Worm (Caenorhabditis elegans): ENCODE measurements around the gene T25D10.1.

Gene T25D10.1

DNA sequence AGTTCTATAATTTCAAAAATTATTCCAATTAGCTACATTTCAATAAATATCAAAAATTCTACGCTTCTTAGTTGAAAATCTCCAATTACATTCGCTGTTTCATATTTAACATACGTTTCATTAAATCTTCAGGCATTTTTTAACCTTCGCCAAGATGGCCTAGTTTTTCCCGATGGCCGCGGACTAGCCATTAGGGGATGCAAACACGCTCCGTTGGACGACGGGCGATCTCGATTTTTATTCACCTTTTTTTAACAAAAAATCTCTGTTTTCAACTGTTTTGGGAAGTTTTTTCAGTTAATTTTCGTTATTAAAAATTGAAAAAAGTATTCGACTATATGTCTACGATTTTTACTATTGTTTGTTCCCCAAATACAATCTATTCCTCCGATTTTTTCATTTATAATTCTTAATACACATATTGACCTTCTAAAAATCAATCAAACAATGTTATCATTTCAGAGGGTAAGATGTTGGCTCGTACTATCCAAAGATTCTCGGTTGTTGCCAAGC is 20.0 kb upstream of the T25D10.1 start, which contains the start of gene F58F12.1 (continued):
- TF ChIP-seq ama-1 (optimal IDR thresholded peaks at IDR 0.05) = no peak
- TF ChIP-seq ceh-9 (tag; optimal IDR thresholded peaks at IDR 0.05) = no peak
- peak; percentile 26 for TF ChIP-seq nfya-1 (tag; optimal IDR thresholded peaks at IDR 0.05)
- no peak for TF ChIP-seq ceh-48 (tag; optimal IDR thresholded peaks at IDR 0.05)
- peak; percentile 93 for TF ChIP-seq ceh-31 (tag; optimal IDR thresholded peaks at IDR 0.05)
- peak; percentile 14 for TF ChIP-seq unc-86 (tag; optimal IDR thresholded peaks at IDR 0.05)
- TF ChIP-seq zip-5 (tag; optimal IDR thresholded peaks at IDR 0.05) = peak; percentile 44
- no peak for TF ChIP-seq elt-4 (tag; optimal IDR thresholded peaks at IDR 0.05)
- TF ChIP-seq pat-9 (tag; optimal IDR thresholded peaks at IDR 0.05) = no peak
- no peak for TF ChIP-seq unc-42 (tag; optimal IDR thresholded peaks at IDR 0.05)
- no peak for TF ChIP-seq fkh-10 (GFP tag; optimal IDR thresholded peaks at IDR 0.05)

- TF ChIP-seq sdc-2 (tag; optimal IDR thresholded peaks at IDR 0.05) = no peak
- TF ChIP-seq pax-1 (tag; optimal IDR thresholded peaks at IDR 0.05) = no peak
- TF ChIP-seq ceh-34 (tag; optimal IDR thresholded peaks at IDR 0.05) = no peak
- no peak for TF ChIP-seq ttx-3 (tag; optimal IDR thresholded peaks at IDR 0.05)
- no peak for TF ChIP-seq tbx-7 (tag; optimal IDR thresholded peaks at IDR 0.05)
Measured at ce11 chrII:6386467-6386866, 16.7 kb upstream of the T25D10.1 start, which contains the start of gene F58F12.4. TSS of gene F58F12.4 (plus strand) at chrII:6386767.

ce11 chrII:6387937-6388336 is 15.3 kb upstream of the T25D10.1 start, which contains the start of gene F58F12.2:
TSS of gene F58F12.2 (minus strand) at chrII:6388037.
- TF ChIP-seq ets-4 (tag; optimal IDR thresholded peaks at IDR 0.05) (no peak), madf-2 (tag; optimal IDR thresholded peaks at IDR 0.05) (no peak), sox-2 (GFP tag; IDR thresholded peaks at IDR 0.05) (no peak), gmeb-2 (tag; optimal IDR thresholded peaks at IDR 0.05) (no peak), ceh-14 (tag; optimal IDR thresholded peaks at IDR 0.05) (no peak), tbx-2 (tag; optimal IDR thresholded peaks at IDR 0.05) (no peak)

ce11 chrII:6391195-6391594 is 12.0 kb upstream of the T25D10.1 start, which contains the start of gene F58F12.3:
TSS of gene F58F12.3 (minus strand) at chrII:6391295.
- TF ChIP-seq dmd-4 (tag; optimal IDR thresholded peaks at IDR 0.05; ENCODE audit: borderline replicate concordance) (no peak), ceh-30 (tag; optimal IDR thresholded peaks at IDR 0.05) (no peak), elt-2 (tag; optimal IDR thresholded peaks at IDR 0.05) (no peak), Y22D7AL.16 (tag; optimal IDR thresholded peaks at IDR 0.05) (no peak), sdc-2 (tag; optimal IDR thresholded peaks at IDR 0.05) (no peak), ama-1 (optimal IDR thresholded peaks at IDR 0.05) (no peak), ceh-9 (tag; optimal IDR thresholded peaks at IDR 0.05) (no peak), lim-6 (tag; optimal IDR thresholded peaks at IDR 0.05) (no peak)

- TF ChIP-seq ceh-34 (tag; optimal IDR thresholded peaks at IDR 0.05) (no peak), odd-2 (tag; optimal IDR thresholded peaks at IDR 0.05) (no peak), syd-9 (tag; optimal IDR thresholded peaks at IDR 0.05) (no peak), unc-55 (GFP tag; optimal IDR thresholded peaks at IDR 0.05) (peak; percentile 52), hlh-13 (GFP tag; optimal IDR thresholded peaks at IDR 0.05) (no peak), unc-86 (tag; optimal IDR thresholded peaks at IDR 0.05) (no peak), che-1 (tag; optimal IDR thresholded peaks at IDR 0.05) (no peak), rnt-1 (tag; optimal IDR thresholded peaks at IDR 0.05) (no peak)
Measured at ce11 chrII:6394037-6394436, 9.2 kb upstream of the T25D10.1 start.

- TF ChIP-seq ceh-22 (tag; optimal IDR thresholded peaks at IDR 0.05) (no peak), unc-55 (GFP tag; optimal IDR thresholded peaks at IDR 0.05) (no peak), sox-2 (GFP tag; IDR thresholded peaks at IDR 0.05) (no peak), hlh-13 (GFP tag; optimal IDR thresholded peaks at IDR 0.05) (no peak), gmeb-2 (tag; optimal IDR thresholded peaks at IDR 0.05) (no peak), elt-4 (tag; optimal IDR thresholded peaks at IDR 0.05) (no peak), ceh-30 (tag; optimal IDR thresholded peaks at IDR 0.05) (no peak), pros-1 (tag; optimal IDR thresholded peaks at IDR 0.05) (no peak), pax-1 (tag; optimal IDR thresholded peaks at IDR 0.05) (no peak), ceh-19 (GFP tag; optimal IDR thresholded peaks at IDR 0.05) (no peak), odd-2 (tag; optimal IDR thresholded peaks at IDR 0.05) (no peak), ceh-31 (tag; optimal IDR thresholded peaks at IDR 0.05) (no peak), hlh-8 (tag; optimal IDR thresholded peaks at IDR 0.05) (no peak), pha-2 (tag; optimal IDR thresholded peaks at IDR 0.05) (no peak), ceh-34 (tag; optimal IDR thresholded peaks at IDR 0.05) (no peak), sox-4 (tag; optimal IDR thresholded peaks at IDR 0.05) (no peak), syd-9 (tag; optimal IDR thresholded peaks at IDR 0.05) (no peak), ceh-45 (GFP tag; IDR thresholded peaks at IDR 0.05) (no peak)
Measured at ce11 chrII:6398406-6398805, 4.8 kb upstream of the T25D10.1 start, which contains the start of gene zig-10. TSS of gene zig-10 (plus strand) at chrII:6398706.
